Worm (Caenorhabditis elegans) whole organism, L2 larva: ENCODE measurements around the gene C13A2.9.

Experiments used
- C34F6.9 ChIP-seq: fragments of 150-350 bp; optimal IDR thresholded peaks from 2 replicates; lab custom pipeline; 2014; ENCODE audit warnings: missing biosample characterization, missing genetic modification characterization
- F13H6.1 ChIP-seq: sonication (generic microtip); optimal IDR thresholded peaks from 2 replicates; lab custom pipeline; 2016; ENCODE audit warnings: missing genetic modification characterization, missing compliant biosample characterization
- R02D3.7 ChIP-seq: fragments of 150-350 bp; optimal IDR thresholded peaks from 2 replicates; lab custom pipeline; 2014; ENCODE audit warnings: missing biosample characterization, missing genetic modification characterization
- ZK546.5 ChIP-seq: sonication (generic microtip); optimal IDR thresholded peaks from 2 replicates; lab custom pipeline; 2017; ENCODE audit warnings: missing biosample characterization, missing genetic modification characterization
- aly-2 ChIP-seq: fragments of 150-350 bp; optimal IDR thresholded peaks from 2 replicates; lab custom pipeline; 2014; ENCODE audit warnings: missing biosample characterization, missing genetic modification characterization
- ama-1 ChIP-seq: fragments of 150-350 bp; optimal IDR thresholded peaks from 2 replicates; lab custom pipeline; 2018; ENCODE audit warnings: inconsistent platforms
- blmp-1 ChIP-seq: sonication (generic microtip); optimal IDR thresholded peaks from 2 replicates; lab custom pipeline; 2017; ENCODE audit warnings: missing genetic modification characterization, mild to moderate bottlenecking, missing compliant biosample characterization, antibody characterized with exemption, moderate library complexity; ENCODE audit not compliant: insufficient read depth
- ceh-82 ChIP-seq: fragments of 150-350 bp; optimal IDR thresholded peaks from 2 replicates; lab custom pipeline; 2014; ENCODE audit warnings: missing biosample characterization, missing genetic modification characterization
- crh-2 ChIP-seq: sonication (generic microtip); optimal IDR thresholded peaks from 2 replicates; lab custom pipeline; 2017; ENCODE audit warnings: missing biosample characterization, missing genetic modification characterization
- dmd-4 ChIP-seq: sonication (generic microtip); optimal IDR thresholded peaks from 2 replicates; lab custom pipeline; 2017; ENCODE audit warnings: missing biosample characterization, missing genetic modification characterization
- fos-1 ChIP-seq: fragments of 150-350 bp; optimal IDR thresholded peaks from 2 replicates; lab custom pipeline; 2014; ENCODE audit warnings: missing biosample characterization, missing genetic modification characterization
- gmeb-1 ChIP-seq: fragments of 150-350 bp; optimal IDR thresholded peaks from 2 replicates; lab custom pipeline; 2014; ENCODE audit warnings: missing biosample characterization, missing genetic modification characterization
- lin-11 ChIP-seq: fragments of 150-350 bp; sonication (generic microtip); optimal IDR thresholded peaks from 2 replicates; lab custom pipeline; 2014; ENCODE audit warnings: missing biosample characterization, missing genetic modification characterization, inconsistent platforms, mixed read lengths
- lin-13 ChIP-seq: fragments of 150-350 bp; optimal IDR thresholded peaks from 2 replicates; lab custom pipeline; 2014; ENCODE audit warnings: missing biosample characterization, missing genetic modification reagents, missing genetic modification characterization
- lin-39 ChIP-seq: fragments of 150-350 bp; optimal IDR thresholded peaks from 2 replicates; lab custom pipeline; 2014; ENCODE audit warnings: missing biosample characterization, missing genetic modification reagents, missing genetic modification characterization
- lsy-2 ChIP-seq, 2 experiments: fragments of 150-350 bp in 1 of 2; sonication (generic microtip) in 1 of 2; optimal IDR thresholded peaks; 2 replicates each; lab custom pipeline; 2014 to 2017; ENCODE audit warnings: missing biosample characterization in 2 of 2, missing genetic modification characterization in 2 of 2
- mab-5 ChIP-seq: fragments of 150-350 bp; optimal IDR thresholded peaks from 2 replicates; lab custom pipeline; 2014; ENCODE audit warnings: missing biosample characterization, missing genetic modification characterization
- mdl-1 ChIP-seq, 2 experiments: fragments of 150-350 bp in 1 of 2; sonication (generic microtip) in 1 of 2; optimal IDR thresholded peaks; 2 replicates each; lab custom pipeline; 2017; ENCODE audit warnings: missing biosample characterization in 2 of 2, missing genetic modification characterization in 2 of 2
- nhr-11 ChIP-seq: fragments of 150-350 bp; optimal IDR thresholded peaks from 2 replicates; lab custom pipeline; 2014; ENCODE audit warnings: missing biosample characterization, missing genetic modification characterization
- nhr-12 ChIP-seq: fragments of 150-350 bp; optimal IDR thresholded peaks from 2 replicates; lab custom pipeline; 2014; ENCODE audit warnings: missing biosample characterization, missing genetic modification characterization
- nhr-129 ChIP-seq: fragments of 150-350 bp; optimal IDR thresholded peaks from 2 replicates; lab custom pipeline; 2014; ENCODE audit warnings: missing biosample characterization, missing genetic modification characterization
- nhr-21 ChIP-seq: fragments of 150-350 bp; optimal IDR thresholded peaks from 2 replicates; lab custom pipeline; 2014; ENCODE audit warnings: missing biosample characterization, missing genetic modification characterization
- nhr-23 ChIP-seq: fragments of 150-350 bp; optimal IDR thresholded peaks from 2 replicates; lab custom pipeline; 2014; ENCODE audit warnings: missing biosample characterization, missing genetic modification reagents, missing genetic modification characterization
- nhr-237 ChIP-seq: fragments of 150-350 bp; optimal IDR thresholded peaks from 2 replicates; lab custom pipeline; 2014; ENCODE audit warnings: missing biosample characterization, missing genetic modification characterization
- nhr-25 ChIP-seq: fragments of 150-350 bp; sonication (generic microtip); optimal IDR thresholded peaks from 3 replicates; lab custom pipeline; 2014; ENCODE audit warnings: missing biosample characterization, missing genetic modification characterization
- sem-4 ChIP-seq: fragments of 150-350 bp; optimal IDR thresholded peaks from 2 replicates; lab custom pipeline; 2014; ENCODE audit warnings: missing biosample characterization, missing genetic modification reagents, missing genetic modification characterization
- skn-1 ChIP-seq: sonication (generic microtip); optimal IDR thresholded peaks from 2 replicates; lab custom pipeline; 2017; ENCODE audit warnings: missing biosample characterization, missing genetic modification characterization
- sma-3 ChIP-seq: sonication (generic microtip); optimal IDR thresholded peaks from 2 replicates; lab custom pipeline; 2016; ENCODE audit warnings: missing genetic modification reagents, missing genetic modification characterization, missing compliant biosample characterization
- sma-9 ChIP-seq, 2 experiments: fragments of 150-350 bp in 1 of 2; sonication (generic microtip) in 1 of 2; optimal IDR thresholded peaks; 2 replicates each; lab custom pipeline; 2014 to 2016; ENCODE audit warnings: missing genetic modification characterization in 2 of 2, mild to moderate bottlenecking in 1 of 2, missing biosample characterization in 1 of 2, missing compliant biosample characterization in 1 of 2, missing genetic modification reagents in 1 of 2, moderate library complexity in 1 of 2
- snpc-4 ChIP-seq: fragments of 150-350 bp; optimal IDR thresholded peaks from 2 replicates; lab custom pipeline; 2014; ENCODE audit warnings: missing biosample characterization, missing genetic modification characterization
- unc-39 ChIP-seq: fragments of 150-350 bp; optimal IDR thresholded peaks from 2 replicates; lab custom pipeline; 2014; ENCODE audit warnings: missing biosample characterization, missing genetic modification characterization
- unc-55 ChIP-seq: fragments of 150-350 bp; sonication (generic microtip); optimal IDR thresholded peaks from 3 replicates; lab custom pipeline; 2014; ENCODE audit warnings: missing biosample characterization, missing genetic modification reagents, missing genetic modification characterization
- unc-62 ChIP-seq: fragments of 150-350 bp; optimal IDR thresholded peaks from 2 replicates; lab custom pipeline; 2014; ENCODE audit warnings: missing biosample characterization, missing genetic modification reagents, missing genetic modification characterization
- zag-1 ChIP-seq: fragments of 150-350 bp; optimal IDR thresholded peaks from 2 replicates; lab custom pipeline; 2014; ENCODE audit warnings: missing biosample characterization, missing genetic modification characterization
- ztf-1 ChIP-seq: fragments of 200-800 bp; sonication (Bioruptor generic); conservative IDR thresholded peaks from 2 replicates; pipeline ENCODE4 v1.3.6; 2022; ENCODE audit warnings: missing genetic modification characterization, missing compliant biosample characterization
- ztf-11 ChIP-seq: sonication (generic microtip); optimal IDR thresholded peaks from 2 replicates; lab custom pipeline; 2017; ENCODE audit warnings: missing biosample characterization, missing genetic modification characterization
- ztf-4 ChIP-seq: fragments of 150-350 bp; optimal IDR thresholded peaks from 2 replicates; lab custom pipeline; 2014; ENCODE audit warnings: missing biosample characterization, missing genetic modification characterization

The C13A2.9 gene

DNA sequence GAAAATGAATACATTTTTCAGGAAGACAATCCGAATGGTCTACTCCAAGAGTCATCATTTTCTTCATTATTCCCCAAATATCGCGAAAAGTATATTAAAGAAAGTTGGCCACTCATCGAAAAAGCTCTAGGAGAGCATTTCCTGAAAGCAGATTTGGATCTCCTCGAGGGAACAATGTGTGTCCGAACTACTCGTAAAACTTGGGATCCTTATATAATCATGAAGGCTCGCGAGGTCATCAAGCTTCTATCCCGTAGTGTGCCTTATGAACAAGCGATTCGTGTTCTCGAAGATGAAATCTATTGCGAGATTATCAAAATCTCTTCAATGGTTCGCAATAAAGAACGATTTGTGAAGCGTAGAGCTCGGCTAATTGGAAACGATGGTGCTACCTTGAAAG is 32.4 kb downstream of the C13A2.9 start:
- TF ChIP-seq nhr-129 (tag; lab: Kevin White, UChicago) (no peak), aly-2 (tag; lab: Kevin White, UChicago) (no peak), ztf-11 (no peak), ceh-82 (no peak), crh-2 (tag; lab: Kevin White, UChicago) (no peak), lin-11 (no peak), nhr-25 (tag; lab: Kevin White, UChicago) (no peak), ztf-1 (GFP tag; lab: Robert Waterston, UW) (no peak), unc-62 (GFP tag; lab: Kevin White, UChicago) (no peak), unc-39 (tag; lab: Kevin White, UChicago) (no peak), dmd-4 (tag; lab: Kevin White, UChicago) (no peak), ZK546.5 (tag; lab: Kevin White, UChicago) (no peak), ama-1 (lab: Kevin White, UChicago) (no peak), lin-39 (tag; lab: Kevin White, UChicago) (no peak)
- TF ChIP-seq, all 48 proteins: peak for 0

DNA sequence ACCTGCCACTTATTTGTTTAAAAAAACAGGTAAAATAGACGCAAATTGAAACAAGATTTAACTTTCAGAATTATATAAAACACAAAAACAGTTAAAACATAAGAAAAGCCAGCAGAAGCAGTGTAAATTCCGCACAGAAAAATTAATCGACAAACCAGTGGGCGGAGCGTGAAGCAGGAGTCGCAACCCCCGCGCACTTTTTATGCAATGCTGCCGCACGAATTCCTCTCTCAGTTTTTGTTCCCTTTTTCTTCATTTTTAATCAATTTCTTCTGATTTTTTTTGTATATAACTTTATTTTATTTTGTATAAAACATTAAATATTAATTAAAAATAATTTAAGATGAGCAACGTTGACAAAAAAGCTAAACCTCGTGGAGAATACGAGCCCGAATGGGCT is 33.1 kb downstream of the C13A2.9 start, which contains the start of the genes gei-6 and krr-1:
Gene gei-6, minus strand, starts transcription at position 2 of the 400 bp plus-strand sequence.
Gene krr-1, plus strand, starts transcription at position 344 of the 400 bp plus-strand sequence.
- TF ChIP-seq lin-13 (GFP tag; lab: Kevin White, UChicago) (peak; percentile 10), nhr-129 (tag; lab: Kevin White, UChicago) (peak; percentile 16), snpc-4 (tag; lab: Kevin White, UChicago) (no peak), mab-5 (tag; lab: Kevin White, UChicago) (peak; percentile 49), R02D3.7 (tag; lab: Kevin White, UChicago) (no peak), skn-1 (tag; lab: Kevin White, UChicago) (no peak), C34F6.9 (tag; lab: Kevin White, UChicago) (peak; percentile 29), sma-9 (GFP tag; optimal IDR thresholded peaks at IDR 0.05; lab: Kevin White, UChicago) (peak; percentile 47), sma-9 (tag; optimal IDR thresholded peaks at IDR 0.05; lab: Kevin White, UChicago) (no peak), lsy-2 (tag; optimal IDR thresholded peaks at IDR 0.05; lab: Kevin White, UChicago) (peak in 1 of 2 experiments; percentile 54), gmeb-1 (peak; percentile 75), sem-4 (tag; lab: Kevin White, UChicago) (peak; percentile 52), nhr-21 (tag; lab: Kevin White, UChicago) (no peak), lin-11 (peak; percentile 59), fos-1 (tag; lab: Kevin White, UChicago) (peak; percentile 15), ztf-4 (tag; lab: Kevin White, UChicago) (no peak), F13H6.1 (tag; lab: Kevin White, UChicago) (peak; percentile 46), sma-3 (GFP tag; lab: Kevin White, UChicago) (peak; percentile 43), nhr-11 (tag; lab: Kevin White, UChicago) (no peak), unc-55 (GFP tag; lab: Kevin White, UChicago) (peak; percentile 79)

DNA sequence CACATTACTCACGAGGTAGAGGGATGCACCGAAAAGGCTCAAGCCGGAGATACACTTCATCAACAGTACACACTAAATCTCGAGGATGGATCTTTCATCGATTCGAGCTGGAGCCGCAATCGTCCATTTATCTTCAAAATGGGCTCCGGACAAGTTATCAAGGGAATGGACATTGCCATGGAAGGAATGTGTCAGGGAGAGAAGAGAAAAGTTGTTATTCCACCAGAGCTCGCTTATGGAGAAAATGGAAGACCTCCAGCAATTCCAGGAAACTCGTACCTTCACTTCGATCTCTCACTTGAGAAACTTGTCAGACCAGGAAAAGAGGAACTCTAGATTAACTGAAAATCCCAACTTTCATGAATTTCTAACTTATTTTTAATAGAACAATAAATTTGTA is 38.0 kb downstream of the C13A2.9 start:
- no peak for TF ChIP-seq lin-11
- TF ChIP-seq nhr-23 (tag; lab: Kevin White, UChicago), result no peak
- TF ChIP-seq R02D3.7 (tag; lab: Kevin White, UChicago), result no peak
- no peak for TF ChIP-seq dmd-4 (tag; lab: Kevin White, UChicago)
- no peak for TF ChIP-seq zag-1 (tag; lab: Kevin White, UChicago)
- no peak for TF ChIP-seq nhr-129 (tag; lab: Kevin White, UChicago)
- TF ChIP-seq crh-2 (tag; lab: Kevin White, UChicago), result no peak
- no peak for TF ChIP-seq sma-9 (GFP tag; optimal IDR thresholded peaks at IDR 0.05; lab: Kevin White, UChicago)
- TF ChIP-seq sma-9 (tag; optimal IDR thresholded peaks at IDR 0.05; lab: Kevin White, UChicago), result no peak
- no peak for TF ChIP-seq lin-39 (tag; lab: Kevin White, UChicago)
- no peak for TF ChIP-seq nhr-11 (tag; lab: Kevin White, UChicago)
- TF ChIP-seq C34F6.9 (tag; lab: Kevin White, UChicago), result no peak
- TF ChIP-seq nhr-237 (tag; lab: Kevin White, UChicago), result no peak
- TF ChIP-seq blmp-1 (tag; lab: Kevin White, UChicago), result no peak
- no peak for TF ChIP-seq snpc-4 (tag; lab: Kevin White, UChicago)
- TF ChIP-seq nhr-12 (tag; lab: Kevin White, UChicago), result no peak

DNA sequence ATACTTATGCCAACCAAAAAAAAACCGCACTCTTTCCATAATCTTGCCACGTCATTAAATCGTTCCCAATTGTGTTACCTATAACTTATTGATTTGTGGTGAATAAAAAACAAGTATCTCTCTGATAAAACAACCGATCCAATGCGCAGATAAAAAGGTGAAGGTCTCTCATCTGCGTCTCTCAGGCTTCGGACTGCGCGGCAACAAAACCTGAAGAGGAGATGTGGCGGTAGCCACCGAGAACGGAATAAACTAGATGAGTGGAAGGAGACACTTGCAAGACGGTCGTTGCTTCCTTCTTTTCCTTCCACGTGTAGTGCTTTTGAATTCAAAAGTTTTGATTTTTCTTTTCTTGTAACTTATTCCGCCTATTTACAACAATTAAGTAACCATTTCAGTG is 39.0 kb downstream of the C13A2.9 start, which contains the start of gene fkb-3:
Gene fkb-3, plus strand, starts transcription at position 277 of the 400 bp plus-strand sequence.
- TF ChIP-seq nhr-21 (tag; lab: Kevin White, UChicago) (peak; percentile 24), dmd-4 (tag; lab: Kevin White, UChicago) (no peak), crh-2 (tag; lab: Kevin White, UChicago) (peak; percentile 14), mdl-1 (tag; optimal IDR thresholded peaks at IDR 0.05; lab: Kevin White, UChicago) (no peak), skn-1 (tag; lab: Kevin White, UChicago) (no peak)
